Fruit fly (Drosophila melanogaster) ovary, adult (tissue): Measurements from ENCODE around the gene CG17376.

Source experiments
- CG17801 ChIP-seq: fragments of 200-800 bp; optimal IDR thresholded peaks from 2 replicates; lab custom pipeline; 2019; ENCODE audit warnings: missing biosample characterization, mild to moderate bottlenecking, missing genetic modification characterization, moderate library complexity; ENCODE audit not compliant: partially characterized antibody

The CG17376 gene

DNA sequence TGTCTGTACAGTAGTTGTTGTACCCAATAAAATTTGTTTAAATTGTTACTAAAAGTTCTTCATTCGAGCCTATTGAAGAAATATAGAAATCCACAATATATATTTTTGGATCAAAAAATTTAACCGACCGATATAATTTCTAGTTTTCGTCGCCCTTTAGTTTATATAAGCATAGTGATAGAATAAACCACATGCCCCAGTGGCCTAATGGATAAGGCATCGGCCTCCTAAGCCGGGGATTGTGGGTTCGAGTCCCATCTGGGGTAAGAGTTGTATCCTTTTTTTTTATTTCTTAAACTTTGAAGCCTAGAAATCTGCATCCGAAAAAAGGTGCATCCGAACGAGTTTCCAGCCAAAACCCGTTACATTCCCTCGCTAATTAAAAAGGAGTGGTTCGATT is 1.1 kb downstream of the CG17376 start:
- TF ChIP-seq CG17801 (GFP tag; lab: Kevin White, UChicago) = no peak

DNA sequence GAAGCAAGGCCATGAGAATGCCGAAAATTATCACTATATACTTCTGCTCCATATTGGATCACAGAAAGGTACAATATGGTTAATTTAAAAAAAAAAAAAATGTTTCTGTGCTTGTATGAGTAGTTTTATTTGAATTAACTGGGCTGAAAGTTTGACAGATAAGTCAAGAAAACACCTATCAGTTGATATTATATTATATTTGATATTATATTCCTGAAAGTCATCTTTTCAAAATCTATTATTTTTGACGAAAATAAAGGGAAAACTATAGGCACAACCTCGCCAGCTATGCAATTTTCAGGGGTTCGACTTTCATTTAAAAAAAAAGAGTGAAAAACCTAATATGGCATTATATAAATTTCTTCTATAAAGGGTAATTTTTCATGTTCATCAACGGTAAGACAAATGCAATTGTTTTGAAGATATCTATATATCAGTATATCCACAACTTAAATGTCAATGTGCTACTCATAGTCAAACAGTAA is 1.9 kb downstream of the CG17376 start, which contains the start of the genes nrv2 and CG43610:
Gene nrv2, minus strand, starts transcription at position 101 of the 485 bp plus-strand sequence.
Gene CG43610, plus strand, starts transcription at position 435 of the 485 bp plus-strand sequence.
- TF ChIP-seq CG17801 (GFP tag; lab: Kevin White, UChicago) = no peak

DNA sequence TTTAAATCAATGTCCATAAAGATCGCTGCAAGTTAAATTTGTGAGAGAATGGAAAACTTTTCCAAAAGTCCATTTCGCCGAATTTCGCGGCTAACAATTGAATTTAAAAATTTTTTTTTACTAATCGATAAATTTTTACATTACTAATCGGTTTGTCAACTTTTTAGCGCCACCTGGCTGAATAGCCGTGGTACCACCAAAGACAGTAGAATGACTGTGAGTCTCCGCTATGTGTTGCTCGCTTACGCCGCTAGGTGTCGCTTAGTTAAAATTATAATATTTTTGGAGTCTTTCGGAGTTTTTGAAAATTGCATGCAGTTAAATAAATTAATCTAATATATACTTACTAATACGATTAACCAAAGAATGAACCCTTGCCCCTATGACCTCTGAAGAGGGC is 3.3 kb downstream of the CG17376 start:
- no peak for TF ChIP-seq CG17801 (GFP tag; lab: Kevin White, UChicago)

DNA sequence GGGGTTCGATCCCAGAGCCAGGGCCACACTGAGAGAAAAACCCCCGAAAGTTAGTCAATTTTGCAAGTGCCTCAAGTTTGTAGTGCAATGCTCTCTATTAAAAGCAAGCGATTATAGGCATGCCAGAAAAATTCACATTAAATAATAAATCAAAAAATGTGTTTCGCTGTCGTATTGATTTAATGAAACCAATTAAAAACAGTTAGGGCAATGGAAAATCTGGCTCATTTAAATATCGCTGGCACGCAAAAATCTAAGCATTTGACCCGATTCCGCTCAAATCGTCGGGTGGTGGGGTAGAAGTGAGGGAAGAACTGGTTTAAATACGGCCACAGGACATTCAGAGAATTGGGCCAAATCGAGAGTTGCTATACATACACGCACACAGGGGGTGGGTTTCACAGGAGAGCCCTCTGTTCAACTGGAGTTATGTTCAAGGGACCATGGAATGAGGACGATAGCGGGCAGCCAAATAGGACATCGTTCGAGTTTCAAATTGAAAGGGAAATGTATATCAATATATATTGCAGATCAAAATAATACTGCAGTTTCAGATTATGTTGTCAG is 5.7 kb downstream of the CG17376 start:
- TF ChIP-seq CG17801 (GFP tag; lab: Kevin White, UChicago) = no peak

DNA sequence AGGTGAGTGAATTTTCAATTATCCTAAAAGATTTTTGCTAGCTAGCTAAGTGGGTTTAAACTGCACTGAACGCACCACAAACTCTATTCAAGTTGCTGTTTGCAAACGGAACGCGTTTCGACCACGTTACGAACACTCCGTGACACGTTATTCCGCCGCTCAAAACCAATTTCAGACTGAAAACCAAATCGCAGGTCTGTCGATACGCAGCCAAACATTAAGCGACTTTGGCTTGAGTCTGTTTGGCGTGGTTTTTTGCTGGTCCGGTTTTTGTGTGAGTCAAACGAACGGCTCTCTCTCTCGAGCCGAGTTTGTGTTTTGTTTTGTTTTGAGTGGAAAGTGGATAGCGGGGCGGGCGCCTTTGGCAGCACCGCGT is 6.3 kb downstream of the CG17376 start:
- peak; percentile 7 for TF ChIP-seq CG17801 (GFP tag; lab: Kevin White, UChicago)

DNA sequence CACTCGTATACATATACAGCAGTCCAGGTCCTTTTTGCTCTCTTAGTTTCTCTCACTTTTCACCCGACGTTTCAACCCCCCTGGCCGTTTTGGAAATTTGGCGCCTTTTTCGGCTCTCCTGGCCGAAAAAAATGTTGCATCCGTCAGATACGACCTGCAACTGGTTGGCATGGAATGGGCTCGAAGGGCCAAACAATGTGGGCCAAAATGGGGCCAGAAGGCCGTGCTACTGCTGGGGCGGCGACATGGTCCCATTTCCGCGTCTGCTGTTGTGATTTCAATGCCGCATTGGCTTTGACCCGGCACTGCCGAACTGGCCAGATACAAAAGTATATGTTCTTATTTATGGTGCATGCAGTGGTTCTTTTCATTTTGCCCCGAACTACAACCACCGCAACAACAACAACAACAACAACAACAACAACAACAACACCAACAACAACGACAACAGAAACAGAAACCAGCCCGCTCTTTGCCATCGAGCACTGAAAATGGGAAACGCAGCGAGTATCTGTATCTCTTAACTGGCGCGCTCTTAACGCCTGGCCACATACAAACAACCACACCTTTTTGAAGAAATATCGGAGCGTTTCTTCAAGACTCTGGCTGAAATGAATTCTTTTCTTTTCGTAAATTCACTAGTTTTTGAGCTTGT is 6.8 kb downstream of the CG17376 start:
- no peak for TF ChIP-seq CG17801 (GFP tag; lab: Kevin White, UChicago)

DNA sequence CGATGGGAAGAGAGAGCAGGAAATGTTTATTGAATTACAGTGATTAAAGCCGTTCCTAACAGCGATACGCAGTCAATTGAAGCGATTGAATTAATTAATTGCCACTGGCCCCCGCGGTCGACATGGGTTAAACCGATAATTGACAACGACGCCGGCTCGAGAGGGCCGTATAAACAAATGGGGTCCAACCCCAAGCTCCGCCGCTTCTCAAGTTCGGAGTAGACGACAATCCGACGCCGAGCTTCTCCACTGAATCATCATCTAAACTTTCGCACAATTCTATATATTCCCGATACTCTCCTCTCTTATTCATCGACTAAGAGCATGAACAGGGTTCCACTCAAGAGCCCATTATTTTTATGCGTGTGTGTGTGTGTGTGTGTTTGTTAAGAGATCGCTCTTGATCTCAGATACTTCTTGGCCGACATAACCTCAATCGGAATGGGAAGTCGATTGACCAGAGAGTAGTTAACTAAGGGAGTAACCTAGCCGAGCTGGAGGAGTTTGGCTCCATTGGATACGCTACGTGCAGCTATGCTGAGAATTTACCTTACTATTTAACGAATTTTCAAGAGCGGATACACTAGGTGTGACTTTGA is 8.8 kb downstream of the CG17376 start:
- peak; percentile 12 for TF ChIP-seq CG17801 (GFP tag; lab: Kevin White, UChicago)

DNA sequence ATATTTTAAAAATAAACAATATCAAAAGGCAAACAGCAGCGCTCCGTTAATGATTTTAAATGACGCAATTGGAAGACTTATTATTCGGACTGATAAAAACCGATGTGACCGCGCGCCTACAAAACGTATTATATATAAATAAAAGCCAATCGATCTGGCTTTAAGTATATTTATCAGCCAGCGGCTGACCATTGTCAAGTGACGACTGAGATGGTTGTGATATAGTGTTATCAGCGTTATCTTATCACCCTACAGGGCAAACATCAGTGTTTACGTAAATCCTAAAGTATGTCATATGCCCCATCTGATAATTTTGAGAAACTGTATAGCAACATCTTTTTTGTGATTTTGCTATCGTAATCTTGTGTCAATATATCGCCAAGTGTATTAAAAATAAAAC is 11.3 kb downstream of the CG17376 start:
- TF ChIP-seq CG17801 (GFP tag; lab: Kevin White, UChicago) = no peak

DNA sequence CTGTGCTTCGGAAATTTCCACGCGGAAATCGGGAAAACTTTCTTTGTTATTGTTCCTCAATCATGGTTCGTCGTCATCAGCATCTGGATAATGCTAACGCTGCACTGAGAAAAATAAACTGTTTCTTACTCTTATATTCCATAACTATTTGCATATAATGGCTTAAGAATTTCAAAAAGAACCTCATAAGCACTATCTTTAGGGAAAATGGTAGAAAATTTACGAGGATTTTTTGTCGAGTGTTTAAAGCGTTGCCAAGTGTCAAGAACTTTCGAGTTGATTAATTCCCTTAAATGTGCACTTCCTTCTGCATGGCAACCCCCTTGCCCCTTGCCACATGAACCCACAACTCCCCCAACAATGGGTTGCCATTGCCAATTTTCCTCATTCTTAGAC is 12.7 kb downstream of the CG17376 start:
- TF ChIP-seq CG17801 (GFP tag; lab: Kevin White, UChicago) = no peak

DNA sequence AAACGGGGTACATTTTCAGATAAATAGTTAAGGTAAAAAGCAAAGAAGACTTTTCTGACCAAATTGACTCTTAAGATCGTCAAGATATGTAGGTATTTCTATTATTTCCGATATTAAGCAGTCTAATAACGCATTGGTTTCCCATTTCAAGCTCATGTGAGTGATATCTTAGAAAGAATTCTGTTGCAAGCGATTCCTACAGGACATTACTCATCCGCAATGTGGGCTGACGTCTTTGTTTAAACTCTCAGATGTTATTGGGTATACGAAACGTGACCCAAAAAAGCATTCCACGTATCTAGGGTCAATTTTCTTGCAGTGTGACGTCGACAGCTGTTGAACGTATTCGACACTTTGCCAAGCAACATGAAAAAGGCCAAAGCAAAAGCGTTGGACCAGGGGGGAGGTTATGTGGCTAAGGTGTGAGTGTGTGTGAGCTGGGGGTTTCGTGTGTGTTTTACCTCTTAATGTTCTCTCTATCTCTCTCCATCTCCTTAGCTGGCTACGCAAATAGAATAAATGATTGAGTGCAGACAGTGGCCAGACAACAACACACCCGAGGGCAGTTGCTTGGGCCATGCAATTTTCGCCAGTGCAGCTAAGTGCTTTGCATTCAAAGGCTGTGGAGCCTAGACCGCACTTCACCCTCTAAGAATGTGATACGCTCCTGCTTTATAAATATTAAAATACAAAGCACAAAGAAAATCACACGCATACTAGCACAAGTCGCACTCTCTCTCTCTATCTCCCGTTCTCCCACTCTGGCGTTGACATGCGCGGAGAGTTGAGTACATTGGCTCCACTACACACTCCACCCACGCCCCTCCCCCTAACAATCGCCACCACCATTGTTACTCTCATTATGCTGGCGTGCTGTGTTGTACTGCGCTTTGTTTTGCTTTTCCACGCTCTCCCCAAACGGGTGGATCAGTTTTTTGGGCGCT is 13.4 kb downstream of the CG17376 start:
- TF ChIP-seq CG17801 (GFP tag; lab: Kevin White, UChicago) = peak; percentile 79

DNA sequence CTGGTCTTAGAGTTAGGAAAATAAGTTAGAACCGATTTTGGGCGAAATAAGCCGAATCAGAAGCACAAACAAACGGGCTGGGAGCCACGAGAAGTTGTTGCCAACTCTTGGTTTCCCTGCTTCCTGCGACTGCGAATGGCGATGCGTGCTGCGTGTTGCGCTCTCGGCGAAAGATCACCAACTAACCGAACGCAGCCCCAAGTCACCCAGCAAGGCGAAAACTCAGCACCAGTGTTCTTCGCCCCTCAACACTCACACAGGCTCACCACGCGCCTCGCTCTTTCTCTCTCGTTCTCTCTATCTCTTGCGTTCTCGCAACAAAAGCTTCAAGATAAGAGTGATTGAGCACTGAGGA is 14.0 kb downstream of the CG17376 start, which contains the start of gene nrv1:
Gene nrv1, minus strand, starts transcription at position 188 of the 355 bp plus-strand sequence.
- no peak for TF ChIP-seq CG17801 (GFP tag; lab: Kevin White, UChicago)

DNA sequence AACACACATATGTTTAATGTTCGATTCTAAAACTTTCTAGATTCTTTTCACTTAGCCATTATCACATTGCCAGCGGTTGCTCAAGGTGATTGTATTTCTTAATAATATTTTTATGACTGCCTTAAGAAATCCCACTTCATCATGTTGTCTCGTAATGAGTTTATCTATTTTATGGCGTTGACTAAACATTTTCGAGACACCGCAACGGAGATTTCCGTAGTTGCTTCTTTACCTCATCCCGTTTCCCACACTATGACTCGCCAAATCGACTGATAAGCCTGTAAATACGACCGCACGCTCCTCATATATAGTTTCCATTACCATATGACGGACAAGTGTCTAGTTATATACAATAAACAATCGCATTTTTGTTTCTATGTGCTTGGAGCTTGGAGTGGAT is 15.1 kb downstream of the CG17376 start:
- no peak for TF ChIP-seq CG17801 (GFP tag; lab: Kevin White, UChicago)

DNA sequence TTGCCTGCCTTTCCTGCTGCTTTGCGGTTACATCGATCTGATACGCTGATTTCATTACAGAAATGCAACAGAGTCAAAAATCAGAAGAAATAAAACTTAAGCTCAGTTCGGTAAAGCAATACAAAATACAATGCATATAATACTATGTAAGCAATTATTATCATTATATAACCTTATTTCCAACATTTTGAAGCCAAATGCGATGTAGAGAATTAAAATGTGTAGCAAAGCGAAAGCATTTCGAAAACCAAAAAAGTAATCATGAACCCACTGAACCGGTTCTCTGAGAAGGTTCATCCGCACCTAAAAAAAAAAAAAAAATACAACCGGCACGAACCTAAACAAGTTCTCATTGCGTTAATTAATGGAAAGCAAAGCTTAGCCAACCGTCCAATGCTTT is 16.5 kb downstream of the CG17376 start:
- TF ChIP-seq CG17801 (GFP tag; lab: Kevin White, UChicago) = no peak

DNA sequence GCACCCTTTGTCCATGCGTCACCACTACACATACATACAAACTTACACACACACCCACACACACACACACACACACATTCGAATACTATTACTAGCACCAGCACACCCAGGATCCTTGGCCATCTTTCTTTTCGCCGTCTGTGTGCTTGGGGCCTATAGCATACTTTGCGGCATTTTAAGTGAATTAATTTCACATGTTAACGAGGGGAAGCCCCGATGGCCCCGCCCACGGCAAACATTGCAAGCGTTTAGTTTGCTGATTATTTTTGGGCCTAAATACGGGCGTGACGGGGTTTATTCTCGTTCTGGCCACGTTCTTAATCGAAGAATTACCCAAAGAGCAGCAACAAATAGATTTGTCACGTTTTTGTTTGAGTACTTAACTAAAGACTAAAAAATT is 17.3 kb downstream of the CG17376 start:
- TF ChIP-seq CG17801 (GFP tag; lab: Kevin White, UChicago) = no peak

DNA sequence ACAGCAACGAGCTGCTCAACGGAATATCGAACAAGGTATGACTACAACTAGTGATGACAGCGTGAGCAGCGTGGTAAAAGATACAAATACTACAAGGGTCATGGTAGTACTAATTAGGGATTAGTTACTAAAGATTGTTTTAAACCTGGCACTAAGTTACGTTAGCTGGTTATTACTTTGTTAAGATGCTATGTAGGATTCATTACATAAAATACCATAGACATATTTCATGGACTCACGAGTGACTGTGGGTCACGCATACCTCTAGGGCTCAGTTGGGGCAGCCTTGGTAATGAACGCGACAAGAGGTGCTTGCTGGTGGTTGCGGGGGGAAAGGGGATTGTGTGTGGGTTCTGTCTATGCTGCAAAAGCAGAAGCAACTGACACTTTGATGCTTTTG is 25.8 kb downstream of the CG17376 start:
- TF ChIP-seq CG17801 (GFP tag; lab: Kevin White, UChicago) = no peak
